Fruit fly (Drosophila melanogaster) whole organism, larva: ENCODE results near the gene Polr3H.

Source experiments
- noc ChIP-seq: fragments of 200-800 bp; sonication (Bioruptor generic); optimal IDR thresholded peaks from 3 replicates; lab custom pipeline; 2019; ENCODE audit warnings: missing biosample characterization, mild to moderate bottlenecking, missing genetic modification characterization, moderate library complexity

Polr3H gene

DNA sequence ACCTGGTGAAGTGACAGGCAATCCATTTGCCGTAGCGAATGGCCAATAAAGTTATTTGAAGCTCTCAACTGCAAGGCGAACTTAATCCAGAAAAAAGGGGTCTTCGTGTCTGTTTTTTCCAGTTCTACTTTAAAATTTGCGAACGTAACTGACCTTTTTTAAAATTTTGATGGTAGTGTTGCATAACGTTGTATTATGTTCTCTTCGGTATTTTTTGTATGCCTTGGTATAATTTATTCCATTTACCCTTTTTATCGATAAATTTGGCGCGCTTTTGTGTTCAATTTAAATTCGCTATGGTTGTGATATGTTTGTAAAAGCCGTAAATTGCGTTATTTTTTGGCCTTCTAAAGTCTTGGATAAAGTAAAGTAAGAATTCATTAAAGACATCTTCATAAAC, 17.9 kb upstream of the Polr3H start:
- no peak for TF ChIP-seq noc (tag; lab: Kevin White, UChicago)

DNA sequence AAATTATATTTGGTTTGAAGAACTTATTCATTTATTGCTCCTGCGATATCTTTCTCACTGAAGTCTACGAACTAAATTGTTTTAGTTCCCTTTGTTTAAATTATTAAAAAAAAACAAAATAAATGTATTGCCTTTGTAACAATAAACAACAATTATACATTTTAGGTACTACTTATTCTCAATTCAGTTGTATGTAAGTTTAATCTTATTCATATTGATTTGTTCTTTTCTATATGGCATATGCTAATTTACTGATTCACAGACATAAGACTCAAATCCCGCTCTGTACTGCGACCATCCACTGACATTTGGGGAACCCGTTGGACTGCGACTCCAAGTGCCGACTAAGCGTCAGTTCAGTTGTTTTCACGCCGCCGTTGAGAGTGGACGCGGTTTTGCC, 17.5 kb upstream of the Polr3H start, which contains the start of gene CG32091:
CG32091 (plus strand) TSS at position 301 of the 400 bp plus-strand sequence.
- no peak for TF ChIP-seq noc (tag; lab: Kevin White, UChicago)

dm6 chr3L:11634551-11634950, 14.0 kb upstream of the Polr3H start:
- TF ChIP-seq noc (tag; lab: Kevin White, UChicago) = no peak

DNA sequence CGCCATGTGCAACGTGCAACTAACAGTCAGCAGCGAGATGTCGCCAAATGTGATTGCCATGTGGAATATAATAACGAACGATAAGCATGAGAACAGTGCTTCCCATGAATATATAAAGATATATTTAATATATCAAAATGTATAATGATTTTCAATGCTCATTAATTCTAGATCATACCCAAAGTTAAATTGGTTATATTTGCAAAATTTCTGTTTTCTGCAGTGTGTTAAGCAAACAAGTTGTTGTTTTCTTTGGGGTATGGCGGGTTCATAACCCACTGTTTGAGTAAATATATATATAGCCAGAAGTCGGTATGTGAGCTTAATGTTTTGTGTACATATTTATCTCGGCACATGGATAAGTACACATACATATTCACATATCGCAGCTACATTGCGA, 11.7 kb upstream of the Polr3H start:
- TF ChIP-seq noc (tag; lab: Kevin White, UChicago) = no peak

DNA sequence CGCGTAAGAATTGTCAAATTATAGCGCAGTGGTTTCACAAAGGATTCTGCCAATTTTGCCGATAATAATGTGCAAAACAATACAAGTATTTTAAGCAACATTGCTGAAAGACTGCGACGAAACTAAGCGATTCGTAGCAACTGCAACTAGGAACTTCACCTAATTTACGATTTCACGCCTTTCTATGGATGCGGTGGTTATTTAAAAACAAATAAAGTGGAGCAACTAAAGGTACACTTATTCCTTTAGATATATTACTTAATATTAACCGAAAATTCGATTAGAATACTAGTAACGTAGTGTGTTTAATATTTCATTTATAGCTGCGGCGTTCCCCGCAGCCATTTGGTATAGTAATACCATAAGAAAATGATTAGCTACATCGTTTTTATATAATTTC, 2.6 kb upstream of the Polr3H start, which contains the start of gene CG6071:
CG6071 (minus strand) TSS at position 101 of the 400 bp plus-strand sequence.
- no peak for TF ChIP-seq noc (tag; lab: Kevin White, UChicago)

DNA sequence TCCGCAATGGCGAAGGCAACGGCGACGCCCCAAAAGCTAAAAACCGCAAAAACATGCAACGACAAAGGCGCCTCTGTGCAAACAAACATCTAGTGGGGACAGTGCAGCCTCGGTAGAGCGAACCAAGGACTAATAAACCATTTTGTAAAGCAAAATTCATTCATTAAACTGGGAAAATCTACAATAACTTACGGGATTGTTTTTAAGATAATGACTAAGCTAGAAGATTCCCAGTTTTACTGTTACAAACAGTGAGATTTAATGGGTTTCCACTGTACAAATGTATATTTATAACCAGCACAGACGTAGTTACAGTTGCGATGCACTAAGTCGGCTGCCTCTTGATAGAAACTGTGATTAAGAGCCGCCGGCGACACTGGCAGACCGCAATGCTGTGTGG, 7.6 kb downstream of the Polr3H start:
- no peak for TF ChIP-seq noc (tag; lab: Kevin White, UChicago)

- no peak for TF ChIP-seq noc (tag; lab: Kevin White, UChicago)
These were observed 29.8 kb downstream of the Polr3H start for dm6 chr3L:11678313-11678817.

DNA sequence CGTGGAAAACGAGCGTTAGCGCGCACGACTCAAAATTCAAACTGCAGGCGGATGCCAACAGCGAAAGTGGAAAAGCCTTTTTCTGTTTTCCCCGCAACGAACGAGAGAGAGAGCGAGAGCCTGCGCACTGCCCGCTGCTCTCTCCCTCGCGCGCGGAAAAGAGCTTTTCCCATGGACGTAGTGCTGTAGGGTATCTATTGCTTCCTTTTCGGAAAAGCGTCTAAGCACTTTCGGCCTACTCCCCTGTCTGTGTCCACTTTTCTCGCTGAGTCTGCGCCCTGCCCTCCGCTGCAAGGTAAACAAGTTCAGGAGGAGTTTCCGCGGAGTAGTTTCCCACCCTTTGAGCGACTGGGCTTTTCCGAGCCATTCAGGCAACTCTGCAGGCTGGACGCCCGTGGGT, 31.7 kb downstream of the Polr3H start, which contains the start of gene CG32085:
CG32085 (minus strand) TSS at position 47 of the 400 bp plus-strand sequence.
- TF ChIP-seq noc (tag; lab: Kevin White, UChicago) = no peak

dm6 chr3L:11681794-11682193, 33.2 kb downstream of the Polr3H start, which contains the start of gene TfIIEalpha:
TfIIEalpha (plus strand) TSS chr3L:11682038.
- TF ChIP-seq noc (tag; lab: Kevin White, UChicago) = no peak

- peak; percentile 72 for TF ChIP-seq noc (tag; lab: Kevin White, UChicago)
These were observed 35.4 kb downstream of the Polr3H start, which contains the start of gene Sugb for dm6 chr3L:11683819-11684521. Sugb (plus strand) TSS chr3L:11683980.

DNA sequence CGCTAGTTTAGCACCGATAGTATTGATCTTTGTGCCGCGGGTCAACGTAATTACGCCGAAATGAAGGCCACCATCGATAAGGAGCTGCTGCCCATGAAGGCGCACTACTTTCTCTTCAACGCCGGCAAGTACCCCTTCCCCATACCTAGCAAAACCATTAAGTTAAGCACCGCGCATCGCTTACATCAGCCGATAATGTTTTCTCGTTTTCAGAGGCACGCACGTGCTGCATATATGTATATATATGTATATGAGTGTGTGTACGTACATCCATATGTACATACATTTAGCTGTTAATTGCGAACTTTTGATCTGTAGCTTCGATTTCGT, 35.9 kb downstream of the Polr3H start:
- no peak for TF ChIP-seq noc (tag; lab: Kevin White, UChicago)

dm6 chr3L:11685876-11686275, 37.3 kb downstream of the Polr3H start:
- no peak for TF ChIP-seq noc (tag; lab: Kevin White, UChicago)

- TF ChIP-seq noc (tag; lab: Kevin White, UChicago) = no peak
These were observed 41.5 kb downstream of the Polr3H start for dm6 chr3L:11689832-11690602.

- no peak for TF ChIP-seq noc (tag; lab: Kevin White, UChicago)
These were observed 42.7 kb downstream of the Polr3H start, which contains the start of the genes Pldn and CG14135 for dm6 chr3L:11691203-11691797. Pldn (minus strand) TSS chr3L:11691399. CG14135 (plus strand) TSS chr3L:11691571.

- no peak for TF ChIP-seq noc (tag; lab: Kevin White, UChicago)
These were observed 44.3 kb downstream of the Polr3H start for dm6 chr3L:11692853-11693252.

- TF ChIP-seq noc (tag; lab: Kevin White, UChicago) = no peak
These were observed 46.5 kb downstream of the Polr3H start for dm6 chr3L:11695063-11695462.
